Worm (Caenorhabditis elegans) whole organism, L4 larva: ENCODE results near the gene skpo-1.

Experiments used
- F26F4.8 ChIP-seq: fragments of 200-800 bp; sonication (Bioruptor generic); conservative IDR thresholded peaks from 2 replicates; pipeline ENCODE4 v1.3.6; 2022; ENCODE audit warnings: missing genetic modification characterization, missing compliant biosample characterization
- F44E2.7 ChIP-seq: fragments of 200-800 bp; sonication (Bioruptor generic); IDR thresholded peaks from 2 replicates; pipeline ENCODE4 v2.1.2; 2022; ENCODE audit warnings: missing genetic modification characterization, missing compliant biosample characterization
- T26A8.4 ChIP-seq: fragments of 200-800 bp; sonication (Bioruptor generic); IDR thresholded peaks from 2 replicates; pipeline ENCODE4 v1.3.6; 2022; ENCODE audit warnings: missing genetic modification characterization, missing compliant biosample characterization
- Y5F2A.4 ChIP-seq: fragments of 200-800 bp; sonication (Bioruptor generic); optimal IDR thresholded peaks from 2 replicates; lab custom pipeline; 2018; ENCODE audit warnings: mild to moderate bottlenecking, missing genetic modification characterization, missing compliant biosample characterization
- ama-1 ChIP-seq: fragments of 150-350 bp; optimal IDR thresholded peaks from 2 replicates; lab custom pipeline; 2014; ENCODE audit warnings: inconsistent platforms, mixed read lengths
- arid-1 ChIP-seq: fragments of 200-800 bp; sonication (Bioruptor generic); conservative IDR thresholded peaks from 2 replicates; pipeline ENCODE4 v1.3.6; 2022; ENCODE audit warnings: missing genetic modification reagents, missing genetic modification characterization, missing compliant biosample characterization
- attf-4 ChIP-seq: sonication (generic microtip); optimal IDR thresholded peaks from 3 replicates; lab custom pipeline; 2017; ENCODE audit warnings: missing biosample characterization, missing genetic modification characterization
- ceh-20 ChIP-seq: fragments of 200-800 bp; sonication (Bioruptor generic); IDR thresholded peaks from 2 replicates; pipeline ENCODE4 v1.3.6; 2022; ENCODE audit warnings: missing genetic modification reagents, missing genetic modification characterization, missing compliant biosample characterization
- ceh-82 ChIP-seq: sonication (generic microtip); optimal IDR thresholded peaks from 2 replicates; lab custom pipeline; 2017; ENCODE audit warnings: missing biosample characterization, missing genetic modification characterization
- ctbp-1 ChIP-seq: fragments of 200-800 bp; sonication (Bioruptor generic); IDR thresholded peaks from 2 replicates; pipeline ENCODE4 v1.3.6; 2022; ENCODE audit warnings: missing genetic modification reagents, missing genetic modification characterization, missing compliant biosample characterization
- daf-12 ChIP-seq: fragments of 150-350 bp; optimal IDR thresholded peaks from 2 replicates; lab custom pipeline; 2014; ENCODE audit warnings: missing biosample characterization, missing genetic modification reagents, missing genetic modification characterization
- daf-16 ChIP-seq, 3 experiments: sonication (generic microtip); optimal IDR thresholded peaks; 2 replicates each; lab custom pipeline; 2016 to 2017; ENCODE audit warnings: missing genetic modification characterization in 3 of 3, missing genetic modification reagents in 3 of 3, mild to moderate bottlenecking in 2 of 3, missing compliant biosample characterization in 2 of 3, missing biosample characterization in 1 of 3, moderate library complexity in 1 of 3
- daf-8 ChIP-seq: fragments of 200-800 bp; sonication (Bioruptor generic); IDR thresholded peaks from 2 replicates; pipeline ENCODE4 v1.3.6; 2022; ENCODE audit warnings: missing genetic modification characterization, missing compliant biosample characterization
- dmd-6 ChIP-seq: fragments of 200-800 bp; sonication (Bioruptor generic); IDR thresholded peaks from 2 replicates; pipeline ENCODE4 v1.3.6; 2022; ENCODE audit warnings: missing genetic modification reagents, missing genetic modification characterization, missing compliant biosample characterization
- dmd-9 ChIP-seq: fragments of 200-800 bp; sonication (Bioruptor generic); IDR thresholded peaks from 2 replicates; pipeline ENCODE4 v1.3.6; 2022; ENCODE audit warnings: missing genetic modification reagents, missing genetic modification characterization, missing compliant biosample characterization
- duxl-1 ChIP-seq: sonication (generic microtip); optimal IDR thresholded peaks from 2 replicates; lab custom pipeline; 2016; ENCODE audit warnings: mild to moderate bottlenecking, missing genetic modification characterization, moderate library complexity, missing compliant biosample characterization; ENCODE audit not compliant: poor library complexity
- dve-1 ChIP-seq: sonication (generic microtip); optimal IDR thresholded peaks from 2 replicates; lab custom pipeline; 2017; ENCODE audit warnings: antibody characterized with exemption, mild to moderate bottlenecking, missing genetic modification characterization, missing compliant biosample characterization; ENCODE audit not compliant: insufficient read depth
- gei-8 ChIP-seq: fragments of 200-800 bp; sonication (Bioruptor generic); optimal IDR thresholded peaks from 2 replicates; lab custom pipeline; 2018; ENCODE audit warnings: mild to moderate bottlenecking, missing genetic modification characterization, missing compliant biosample characterization
- hlh-11 ChIP-seq: fragments of 200-800 bp; sonication (Bioruptor generic); optimal IDR thresholded peaks from 2 replicates; lab custom pipeline; 2018; ENCODE audit warnings: mild to moderate bottlenecking, missing genetic modification characterization, missing compliant biosample characterization
- lin-1 ChIP-seq: fragments of 200-800 bp; sonication (Bioruptor generic); IDR thresholded peaks from 2 replicates; pipeline ENCODE4 v1.3.6; 2022; ENCODE audit warnings: missing genetic modification reagents, missing genetic modification characterization, missing compliant biosample characterization
- lin-38 ChIP-seq: fragments of 200-800 bp; sonication (Bioruptor generic); IDR thresholded peaks from 2 replicates; pipeline ENCODE4 v1.3.6; 2022; ENCODE audit warnings: missing genetic modification reagents, missing genetic modification characterization, missing compliant biosample characterization
- lsy-2 ChIP-seq, 2 experiments: fragments of 150-350 bp in 1 of 2; sonication (generic microtip) in 1 of 2; optimal IDR thresholded peaks; 2 replicates each; lab custom pipeline; 2014 to 2017; ENCODE audit warnings: missing biosample characterization in 2 of 2, missing genetic modification characterization in 2 of 2
- madf-9 ChIP-seq: fragments of 200-800 bp; sonication (Bioruptor generic); conservative IDR thresholded peaks from 2 replicates; pipeline ENCODE4 v1.3.6; 2022; ENCODE audit warnings: missing genetic modification reagents, missing genetic modification characterization, missing compliant biosample characterization
- mes-2 ChIP-seq: sonication (generic microtip); optimal IDR thresholded peaks from 2 replicates; lab custom pipeline; 2016; ENCODE audit warnings: missing genotype, mild to moderate bottlenecking, missing genetic modification characterization, missing compliant biosample characterization; ENCODE audit not compliant: poor library complexity, severe bottlenecking
- nhr-102 ChIP-seq: sonication (generic microtip); optimal IDR thresholded peaks from 2 replicates; lab custom pipeline; 2016; ENCODE audit warnings: mild to moderate bottlenecking, missing genetic modification characterization, moderate library complexity, missing compliant biosample characterization
- nhr-111 ChIP-seq: fragments of 200-800 bp; sonication (Bioruptor generic); optimal IDR thresholded peaks from 2 replicates; lab custom pipeline; 2018; ENCODE audit warnings: mild to moderate bottlenecking, missing genetic modification characterization, missing compliant biosample characterization
- nhr-28 ChIP-seq: fragments of 150-350 bp; optimal IDR thresholded peaks from 2 replicates; lab custom pipeline; 2014; ENCODE audit warnings: missing biosample characterization, missing genetic modification characterization
- nhr-42 ChIP-seq: fragments of 200-800 bp; sonication (Bioruptor generic); IDR thresholded peaks from 2 replicates; pipeline ENCODE4 v1.3.6; 2022; ENCODE audit warnings: missing genetic modification characterization, missing compliant biosample characterization
- pha-4 ChIP-seq, 2 experiments: fragments of 150-350 bp in 1 of 2; fragments of 200-800 bp in 1 of 2; sonication (Bioruptor generic) in 1 of 2; IDR thresholded peaks in 1 of 2; optimal IDR thresholded peaks in 1 of 2; 2 replicates each; pipeline versions ENCODE4 v1.3.6 to Lab custom; 2014 to 2022; ENCODE audit warnings: missing genetic modification characterization in 2 of 2, missing genetic modification reagents in 2 of 2, missing biosample characterization in 1 of 2, missing compliant biosample characterization in 1 of 2
- php-3 ChIP-seq: fragments of 200-800 bp; sonication (Bioruptor generic); IDR thresholded peaks from 2 replicates; pipeline ENCODE4 v1.3.6; 2022; ENCODE audit warnings: missing genetic modification reagents, missing genetic modification characterization, missing compliant biosample characterization
- sdz-12 ChIP-seq: fragments of 200-800 bp; sonication (Bioruptor generic); optimal IDR thresholded peaks from 2 replicates; lab custom pipeline; 2018; ENCODE audit warnings: mild to moderate bottlenecking, missing genetic modification characterization, missing compliant biosample characterization
- skn-1 ChIP-seq: fragments of 150-350 bp; optimal IDR thresholded peaks from 2 replicates; lab custom pipeline; 2014; ENCODE audit warnings: missing biosample characterization, missing genetic modification characterization
- spr-3 ChIP-seq: fragments of 200-800 bp; sonication (Bioruptor generic); optimal IDR thresholded peaks from 2 replicates; lab custom pipeline; 2018; ENCODE audit warnings: mild to moderate bottlenecking, missing genetic modification characterization, missing compliant biosample characterization
- tra-1 ChIP-seq: fragments of 200-800 bp; sonication (Bioruptor generic); IDR thresholded peaks from 2 replicates; pipeline ENCODE4 v1.3.6; 2022; ENCODE audit warnings: missing genetic modification reagents, missing genetic modification characterization, missing compliant biosample characterization
- unc-39 ChIP-seq: sonication (generic microtip); optimal IDR thresholded peaks from 2 replicates; lab custom pipeline; 2017; ENCODE audit warnings: missing biosample characterization, missing genetic modification characterization
- unc-62 ChIP-seq, 3 experiments: fragments of 150-350 bp in 1 of 3; sonication (generic microtip); optimal IDR thresholded peaks in 2 of 3; peaks in 1 of 3; 1 replicate in 1 of 3; 2 replicates in 2 of 3; lab custom pipeline; 2014 to 2017; ENCODE audit warnings: missing biosample characterization in 3 of 3, missing genetic modification characterization in 3 of 3, missing genetic modification reagents in 3 of 3, missing genotype in 1 of 3
- zag-1 ChIP-seq: fragments of 150-350 bp; optimal IDR thresholded peaks from 2 replicates; lab custom pipeline; 2014; ENCODE audit warnings: missing biosample characterization, missing genetic modification characterization
- zfp-2 ChIP-seq: sonication (generic microtip); optimal IDR thresholded peaks from 2 replicates; lab custom pipeline; 2016; ENCODE audit warnings: mild to moderate bottlenecking, missing genetic modification characterization, missing compliant biosample characterization
- zip-11 ChIP-seq: fragments of 200-800 bp; sonication (Bioruptor generic); IDR thresholded peaks from 2 replicates; pipeline ENCODE4 v1.3.6; 2022; ENCODE audit warnings: missing genetic modification characterization, missing compliant biosample characterization
- ztf-11 ChIP-seq: fragments of 150-350 bp; optimal IDR thresholded peaks from 2 replicates; lab custom pipeline; 2014; ENCODE audit warnings: missing biosample characterization, missing genetic modification characterization

The skpo-1 gene

DNA sequence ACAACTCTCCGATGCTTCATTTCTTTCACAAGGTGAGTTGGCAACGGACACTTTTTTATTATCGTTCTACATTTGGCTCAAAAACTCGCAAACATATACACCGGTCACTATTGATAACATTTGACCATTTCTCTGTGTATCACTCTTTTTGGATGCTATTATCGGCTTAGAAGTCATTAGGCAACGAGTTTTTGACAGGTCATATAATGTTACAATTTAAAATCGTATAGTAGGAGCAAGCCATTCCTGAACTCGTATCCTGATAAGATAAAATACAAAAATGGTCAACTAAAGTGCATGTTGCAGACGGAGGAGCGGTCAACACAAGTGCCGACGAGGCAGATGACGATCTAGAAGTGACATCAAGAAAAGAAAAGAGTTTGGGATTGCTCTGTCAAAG, 8.3 kb upstream of the skpo-1 start:
- TF ChIP-seq dmd-9 (no peak), zip-11 (GFP tag; lab: Robert Waterston, UW) (no peak), F26F4.8 (GFP tag; lab: Robert Waterston, UW) (no peak), zag-1 (no peak), arid-1 (GFP tag; lab: Robert Waterston, UW) (no peak), ztf-11 (tag; lab: Kevin White, UChicago) (no peak), ctbp-1 (GFP tag; lab: Robert Waterston, UW) (no peak), lin-38 (GFP tag; lab: Robert Waterston, UW) (no peak), daf-16 (GFP tag; optimal IDR thresholded peaks at IDR 0.05; lab: Kevin White, UChicago) (no peak), daf-16 (tag; optimal IDR thresholded peaks at IDR 0.05; lab: Kevin White, UChicago) (peak; percentile 94), ama-1 (lab: Kevin White, UChicago) (no peak), hlh-11 (tag; lab: Kevin White, UChicago) (peak; percentile 88), dmd-6 (no peak), mes-2 (tag; lab: Kevin White, UChicago) (no peak), nhr-111 (no peak), skn-1 (no peak), attf-4 (tag; lab: Kevin White, UChicago) (no peak), zfp-2 (tag; lab: Kevin White, UChicago) (no peak), unc-62 (GFP tag; optimal IDR thresholded peaks at IDR 0.05 in 1 of 2; lab: Kevin White, UChicago) (no peak), unc-62 (tag; optimal IDR thresholded peaks at IDR 0.05; lab: Kevin White, UChicago) (no peak), lin-1 (GFP tag; lab: Robert Waterston, UW) (no peak), gei-8 (GFP tag; lab: Kevin White, UChicago) (no peak), ceh-82 (tag; lab: Kevin White, UChicago) (no peak), daf-12 (tag; lab: Kevin White, UChicago) (no peak), T26A8.4 (GFP tag; lab: Robert Waterston, UW) (no peak), spr-3 (GFP tag; lab: Kevin White, UChicago) (no peak), F44E2.7 (GFP tag; lab: Robert Waterston, UW) (no peak), daf-8 (GFP tag; lab: Robert Waterston, UW) (no peak), Y5F2A.4 (GFP tag; lab: Kevin White, UChicago) (no peak), tra-1 (GFP tag; lab: Robert Waterston, UW) (no peak), madf-9 (GFP tag; lab: Robert Waterston, UW) (no peak), lsy-2 (tag; optimal IDR thresholded peaks at IDR 0.05; lab: Kevin White, UChicago) (no peak), unc-39 (tag; lab: Kevin White, UChicago) (no peak), duxl-1 (tag; lab: Kevin White, UChicago) (no peak), dve-1 (tag; lab: Kevin White, UChicago) (peak; percentile 70), php-3 (GFP tag; lab: Robert Waterston, UW) (peak; percentile 82), nhr-42 (GFP tag; lab: Robert Waterston, UW) (no peak), ceh-20 (GFP tag; lab: Robert Waterston, UW) (no peak), nhr-102 (tag; lab: Kevin White, UChicago) (peak; percentile 32), sdz-12 (no peak), pha-4 (GFP tag; IDR thresholded peaks at IDR 0.05; lab: Robert Waterston, UW) (no peak), pha-4 (tag; optimal IDR thresholded peaks at IDR 0.05; lab: Kevin White, UChicago) (no peak), nhr-28 (tag; lab: Kevin White, UChicago) (peak; percentile 45)
- TF ChIP-seq, all 104 proteins: peak for 6
